Fruit fly (Drosophila melanogaster) whole organism, prepupa: ENCODE data around the gene escl.
A peak's percentile ranks its signal among the peaks of the same experiment; 100 is the strongest.

ENCODE experiments used
- Ets21C ChIP-seq: fragments of 200-800 bp; sonication (Bioruptor generic); optimal IDR thresholded peaks from 3 replicates; lab custom pipeline; 2016; ENCODE audit warnings: missing biosample characterization, missing genetic modification characterization
- Hr38 ChIP-seq: sonication (Bioruptor generic); optimal IDR thresholded peaks from 2 replicates; lab custom pipeline; 2016; ENCODE audit warnings: missing biosample characterization, missing genetic modification characterization
- dsx ChIP-seq: fragments of 200-800 bp; optimal IDR thresholded peaks from 3 replicates; lab custom pipeline; 2019; ENCODE audit warnings: missing biosample characterization, mild to moderate bottlenecking, missing genetic modification characterization, moderate library complexity; ENCODE audit not compliant: poor library complexity, severe bottlenecking
- lz ChIP-seq: fragments of 200-800 bp; sonication (Bioruptor generic); optimal IDR thresholded peaks from 3 replicates; lab custom pipeline; 2016; ENCODE audit warnings: missing biosample characterization, missing genetic modification characterization

dm6 chr2L:11968581-11969272 is 22.0 kb upstream of the escl start:
- TF ChIP-seq Ets21C (GFP tag; lab: Kevin White, UChicago), result peak; percentile 36
- TF ChIP-seq lz (GFP tag; lab: Kevin White, UChicago), result peak; percentile 66
- TF ChIP-seq Hr38 (GFP tag; lab: Kevin White, UChicago), result no peak
- TF ChIP-seq dsx, result no peak
